Worm (Caenorhabditis elegans): ENCODE measurements around the gene srd-36.
A peak's percentile ranks its signal among the peaks of the same experiment; 100 is the strongest.

srd-36 gene

ce11 chrX:13339029-13339626 is 44.6 kb upstream of the srd-36 start (continued):
- no peak for TF ChIP-seq madf-5 (GFP tag; IDR thresholded peaks at IDR 0.05)
- no peak for TF ChIP-seq mxl-3 (GFP tag; optimal IDR thresholded peaks at IDR 0.05)
- TF ChIP-seq fos-1 (tag; optimal IDR thresholded peaks at IDR 0.05): no peak
- no peak for TF ChIP-seq ama-1 (optimal IDR thresholded peaks at IDR 0.05)
- no peak for TF ChIP-seq skn-1 (tag; optimal IDR thresholded peaks at IDR 0.05)
- TF ChIP-seq attf-4 (tag; optimal IDR thresholded peaks at IDR 0.05): no peak
- TF ChIP-seq unc-62 (GFP tag; optimal IDR thresholded peaks at IDR 0.05 in 1 of 2): no peak
- TF ChIP-seq unc-62 (tag; optimal IDR thresholded peaks at IDR 0.05): no peak
- no peak for TF ChIP-seq nhr-237 (tag; optimal IDR thresholded peaks at IDR 0.05)
- no peak for TF ChIP-seq madf-9 (GFP tag; conservative IDR thresholded peaks at IDR 0.05)

- TF ChIP-seq mdl-1 (tag; optimal IDR thresholded peaks at IDR 0.05): no peak
- no peak for TF ChIP-seq zag-1 (tag; optimal IDR thresholded peaks at IDR 0.05)
- peak in 1 of 2 experiments; percentile 83 for TF ChIP-seq unc-62 (GFP tag; optimal IDR thresholded peaks at IDR 0.05 in 1 of 2)
- no peak for TF ChIP-seq unc-62 (tag; optimal IDR thresholded peaks at IDR 0.05)
These were observed 43.2 kb upstream of the srd-36 start, which contains the start of gene ptr-24 for ce11 chrX:13337728-13338127. TSS of gene ptr-24 (plus strand) at chrX:13338028.

ce11 chrX:13337000-13337399 is 42.4 kb upstream of the srd-36 start:
- TF ChIP-seq aly-2 (tag; optimal IDR thresholded peaks at IDR 0.05) (no peak), sdz-12 (GFP tag; optimal IDR thresholded peaks at IDR 0.05) (no peak), mdl-1 (tag; optimal IDR thresholded peaks at IDR 0.05) (peak in 1 of 2 experiments; percentile 41), hlh-30 (tag; optimal IDR thresholded peaks at IDR 0.05; ENCODE audit: insufficient read depth) (peak; percentile 65), dmd-8 (GFP tag; IDR thresholded peaks at IDR 0.05) (no peak), hlh-11 (tag; optimal IDR thresholded peaks at IDR 0.05) (peak; percentile 9)

ce11 chrX:13333835-13334234 is 39.3 kb upstream of the srd-36 start, which contains the start of gene F46G10.4:
TSS of gene F46G10.4 (plus strand) at chrX:13334046.
- TF ChIP-seq mep-1 (tag; optimal IDR thresholded peaks at IDR 0.05) (no peak), ZK546.5 (tag; optimal IDR thresholded peaks at IDR 0.05) (no peak), egl-27 (tag; optimal IDR thresholded peaks at IDR 0.05) (no peak), daf-16 (GFP tag; optimal IDR thresholded peaks at IDR 0.05) (no peak), daf-16 (tag; optimal IDR thresholded peaks at IDR 0.05) (peak; percentile 81), php-3 (GFP tag; IDR thresholded peaks at IDR 0.05) (0 out of 2 replicates have a peak, but pooled peaks have one; percentile 23), pqm-1 (tag; optimal IDR thresholded peaks at IDR 0.05) (peak; percentile 90), sdz-12 (GFP tag; optimal IDR thresholded peaks at IDR 0.05) (no peak), nhr-77 (tag; optimal IDR thresholded peaks at IDR 0.05) (peak; percentile 61), lin-13 (GFP tag; optimal IDR thresholded peaks at IDR 0.05) (no peak), dmd-6 (GFP tag; IDR thresholded peaks at IDR 0.05) (peak; percentile 79), mdl-1 (tag; optimal IDR thresholded peaks at IDR 0.05) (peak in 1 of 2 experiments; percentile 41), tag-97 (GFP tag; IDR thresholded peaks at IDR 0.05) (no peak), hlh-11 (tag; optimal IDR thresholded peaks at IDR 0.05) (peak; percentile 79), nhr-28 (tag; optimal IDR thresholded peaks at IDR 0.05) (peak; percentile 55), tra-1 (GFP tag; IDR thresholded peaks at IDR 0.05) (0 out of 2 replicates have a peak, but pooled peaks have one; percentile 29), nhr-41 (GFP tag; IDR thresholded peaks at IDR 0.05) (no peak), cey-2 (tag; optimal IDR thresholded peaks at IDR 0.05; ENCODE audit: borderline replicate concordance, insufficient read depth) (no peak), lir-3 (tag; optimal IDR thresholded peaks at IDR 0.05) (no peak), hlh-30 (tag; optimal IDR thresholded peaks at IDR 0.05; ENCODE audit: insufficient read depth) (peak; percentile 3), dve-1 (tag; optimal IDR thresholded peaks at IDR 0.05; ENCODE audit: insufficient read depth) (peak; percentile 50), unc-130 (GFP tag; optimal IDR thresholded peaks at IDR 0.05) (no peak), mxl-3 (GFP tag; optimal IDR thresholded peaks at IDR 0.05) (peak; percentile 8)

Data from whole organism, L4 larva.